Worm (Caenorhabditis elegans): Measurements from ENCODE around the gene npr-28.

Gene npr-28

ce11 chrX:8350984-8351383 is at the start of gene npr-28:
Gene npr-28 (minus strand): TSS chrX:8351084.
- TF ChIP-seq aly-2 (tag; optimal IDR thresholded peaks at IDR 0.05) (no peak), zag-1 (tag; optimal IDR thresholded peaks at IDR 0.05) (no peak), mml-1 (tag; optimal IDR thresholded peaks at IDR 0.05) (no peak), unc-62 (GFP tag; optimal IDR thresholded peaks at IDR 0.05) (no peak), eor-1 (tag; optimal IDR thresholded peaks at IDR 0.05) (no peak), nhr-28 (tag; optimal IDR thresholded peaks at IDR 0.05) (no peak), pha-4 (tag; optimal IDR thresholded peaks at IDR 0.05) (no peak)

ce11 chrX:8394279-8394678 is 43.4 kb upstream of the npr-28 start:
- no peak for TF ChIP-seq nhr-67 (tag; optimal IDR thresholded peaks at IDR 0.05)

ce11 chrX:8392539-8392996 is 41.7 kb upstream of the npr-28 start, which contains the start of gene wrk-1:
Gene wrk-1 (minus strand): TSS chrX:8392589.
- TF ChIP-seq pqm-1 (tag; optimal IDR thresholded peaks at IDR 0.05) (peak; percentile 54), lin-39 (tag; optimal IDR thresholded peaks at IDR 0.05) (no peak), aly-2 (tag; optimal IDR thresholded peaks at IDR 0.05) (no peak), nhr-12 (tag; optimal IDR thresholded peaks at IDR 0.05) (no peak), pha-4 (tag; optimal IDR thresholded peaks at IDR 0.05) (no peak), eor-1 (tag; optimal IDR thresholded peaks at IDR 0.05) (no peak), lin-15B (tag; optimal IDR thresholded peaks at IDR 0.05) (no peak), nfya-1 (tag; optimal IDR thresholded peaks at IDR 0.05; ENCODE audit: insufficient read depth) (no peak), jun-1 (tag; optimal IDR thresholded peaks at IDR 0.05) (no peak), ama-1 (optimal IDR thresholded peaks at IDR 0.05) (no peak), elt-2 (tag; optimal IDR thresholded peaks at IDR 0.05) (peak; percentile 17), R02D3.7 (tag; optimal IDR thresholded peaks at IDR 0.05) (no peak)

ce11 chrX:8391505-8391904 is 40.6 kb upstream of the npr-28 start:
- TF ChIP-seq lsy-12 (tag; optimal IDR thresholded peaks at IDR 0.05) (no peak), mdl-1 (tag; optimal IDR thresholded peaks at IDR 0.05) (no peak), unc-62 (GFP tag; optimal IDR thresholded peaks at IDR 0.05) (no peak), nhr-28 (tag; optimal IDR thresholded peaks at IDR 0.05) (no peak), ceh-82 (tag; optimal IDR thresholded peaks at IDR 0.05) (no peak), elt-2 (tag; optimal IDR thresholded peaks at IDR 0.05) (no peak), elt-3 (tag; optimal IDR thresholded peaks at IDR 0.05) (no peak), aly-2 (tag; optimal IDR thresholded peaks at IDR 0.05) (no peak), zag-1 (tag; optimal IDR thresholded peaks at IDR 0.05) (no peak)

ce11 chrX:8390508-8390907 is 39.6 kb upstream of the npr-28 start:
- TF ChIP-seq pha-4 (tag; optimal IDR thresholded peaks at IDR 0.05) (no peak), lin-39 (tag; optimal IDR thresholded peaks at IDR 0.05) (peak; percentile 81), nhr-28 (tag; optimal IDR thresholded peaks at IDR 0.05) (no peak)

ce11 chrX:8386068-8386851 is 35.4 kb upstream of the npr-28 start:
- TF ChIP-seq skn-1 (tag; optimal IDR thresholded peaks at IDR 0.05) (no peak), ceh-28 (tag; optimal IDR thresholded peaks at IDR 0.05) (no peak), nhr-67 (tag; optimal IDR thresholded peaks at IDR 0.05) (no peak), ceh-82 (tag; optimal IDR thresholded peaks at IDR 0.05) (no peak), nhr-28 (tag; optimal IDR thresholded peaks at IDR 0.05) (no peak), sea-2 (GFP tag; optimal IDR thresholded peaks at IDR 0.05) (no peak), fos-1 (tag; optimal IDR thresholded peaks at IDR 0.05) (no peak), jun-1 (tag; optimal IDR thresholded peaks at IDR 0.05) (peak; percentile 12), egl-27 (tag; optimal IDR thresholded peaks at IDR 0.05) (no peak), zag-1 (tag; optimal IDR thresholded peaks at IDR 0.05) (no peak), snpc-4 (tag; optimal IDR thresholded peaks at IDR 0.05) (no peak), nhr-43 (tag; optimal IDR thresholded peaks at IDR 0.05; ENCODE audit: poor library complexity, severe bottlenecking) (no peak), lin-15B (tag; optimal IDR thresholded peaks at IDR 0.05) (no peak), nhr-76 (tag; optimal IDR thresholded peaks at IDR 0.05) (no peak), fkh-10 (GFP tag; optimal IDR thresholded peaks at IDR 0.05) (no peak), pha-4 (tag; optimal IDR thresholded peaks at IDR 0.05) (peak; percentile 60), ceh-16 (tag; optimal IDR thresholded peaks at IDR 0.05) (no peak), unc-62 (GFP tag; optimal IDR thresholded peaks at IDR 0.05) (no peak), unc-39 (tag; optimal IDR thresholded peaks at IDR 0.05) (no peak), lin-39 (tag; optimal IDR thresholded peaks at IDR 0.05) (peak; percentile 75), nhr-25 (tag; optimal IDR thresholded peaks at IDR 0.05) (no peak), eor-1 (tag; optimal IDR thresholded peaks at IDR 0.05) (no peak), tbx-2 (tag; optimal IDR thresholded peaks at IDR 0.05) (peak; percentile 8), elt-1 (tag; optimal IDR thresholded peaks at IDR 0.05) (no peak), nhr-23 (tag; optimal IDR thresholded peaks at IDR 0.05) (no peak), ztf-4 (tag; optimal IDR thresholded peaks at IDR 0.05) (no peak), ama-1 (optimal IDR thresholded peaks at IDR 0.05) (no peak), pqm-1 (tag; optimal IDR thresholded peaks at IDR 0.05) (peak; percentile 46), elt-3 (tag; optimal IDR thresholded peaks at IDR 0.05) (no peak), hmg-11 (tag; optimal IDR thresholded peaks at IDR 0.05) (peak; percentile 71), mml-1 (tag; optimal IDR thresholded peaks at IDR 0.05) (no peak), nhr-11 (tag; optimal IDR thresholded peaks at IDR 0.05) (no peak), mdl-1 (tag; optimal IDR thresholded peaks at IDR 0.05) (no peak)

Data from whole organism, L3 larva.